Worm (Caenorhabditis elegans) whole organism, L1 larva: Measurements from ENCODE around the gene irk-1.

ENCODE experiments used
- dpl-1 ChIP-seq, 3 experiments: fragments of 150-350 bp in 2 of 3; sonication (generic microtip) in 1 of 3; optimal IDR thresholded peaks; 2 replicates each; lab custom pipeline; 2014 to 2017; ENCODE audit warnings: missing biosample characterization in 3 of 3, missing genetic modification characterization in 3 of 3, missing genetic modification reagents in 3 of 3
- elt-3 ChIP-seq, 6 experiments: fragments of 150-350 bp in 1 of 6; sonication (generic microtip); optimal IDR thresholded peaks; 2 replicates each; lab custom pipeline; 2017 to 2018; ENCODE audit warnings: missing biosample characterization in 6 of 6, missing genetic modification characterization in 6 of 6, inconsistent platforms in 1 of 6
- fkh-8 ChIP-seq: sonication (generic microtip); optimal IDR thresholded peaks from 2 replicates; lab custom pipeline; 2016; ENCODE audit warnings: mild to moderate bottlenecking, missing genetic modification characterization, missing compliant biosample characterization
- jun-1 ChIP-seq: fragments of 150-350 bp; optimal IDR thresholded peaks from 2 replicates; lab custom pipeline; 2014; ENCODE audit warnings: missing biosample characterization, missing genetic modification reagents, missing genetic modification characterization
- lin-15B ChIP-seq: fragments of 150-350 bp; sonication (generic microtip); optimal IDR thresholded peaks from 3 replicates; lab custom pipeline; 2014; ENCODE audit warnings: missing biosample characterization, missing genetic modification characterization
- lin-39 ChIP-seq: fragments of 150-350 bp; optimal IDR thresholded peaks from 2 replicates; lab custom pipeline; 2014; ENCODE audit warnings: missing biosample characterization, missing genetic modification reagents, missing genetic modification characterization
- nhr-237 ChIP-seq: fragments of 150-350 bp; optimal IDR thresholded peaks from 2 replicates; lab custom pipeline; 2014; ENCODE audit warnings: missing biosample characterization, missing genetic modification characterization
- nhr-77 ChIP-seq: fragments of 150-350 bp; optimal IDR thresholded peaks from 2 replicates; lab custom pipeline; 2014; ENCODE audit warnings: missing biosample characterization, missing genetic modification characterization
- tbx-2 ChIP-seq: sonication (generic microtip); optimal IDR thresholded peaks from 2 replicates; lab custom pipeline; 2016; ENCODE audit warnings: missing genetic modification characterization, missing compliant biosample characterization
- unc-62 ChIP-seq: fragments of 150-350 bp; optimal IDR thresholded peaks from 2 replicates; lab custom pipeline; 2014; ENCODE audit warnings: missing biosample characterization, missing genetic modification reagents, missing genetic modification characterization
- unc-86 ChIP-seq: sonication (generic microtip); optimal IDR thresholded peaks from 2 replicates; lab custom pipeline; 2016; ENCODE audit warnings: missing genetic modification characterization, missing compliant biosample characterization
- ztf-11 ChIP-seq, 2 experiments: sonication (generic microtip); optimal IDR thresholded peaks; 2 replicates each; lab custom pipeline; 2016 to 2017; ENCODE audit warnings: missing genetic modification characterization in 2 of 2, missing biosample characterization in 1 of 2, missing compliant biosample characterization in 1 of 2

ce11 chrX:6778014-6778413 is at the start of gene irk-1:
- no peak for TF ChIP-seq ztf-11 (tag; optimal IDR thresholded peaks at IDR 0.05; lab: Kevin White, UChicago)
- TF ChIP-seq nhr-237 = no peak
- no peak for TF ChIP-seq elt-3 (tag; optimal IDR thresholded peaks at IDR 0.05; lab: Kevin White, UChicago)
- no peak for TF ChIP-seq jun-1
- no peak for TF ChIP-seq dpl-1 (GFP tag; optimal IDR thresholded peaks at IDR 0.05; lab: Kevin White, UChicago)
- no peak for TF ChIP-seq unc-62 (GFP tag; lab: Kevin White, UChicago)
- no peak for TF ChIP-seq nhr-77 (tag; lab: Kevin White, UChicago)
- TF ChIP-seq lin-15B (tag; lab: Kevin White, UChicago) = no peak
- TF ChIP-seq unc-86 (tag; lab: Kevin White, UChicago) = no peak
- no peak for TF ChIP-seq fkh-8 (tag; lab: Kevin White, UChicago)
- TF ChIP-seq lin-39 (tag; lab: Kevin White, UChicago) = no peak
- TF ChIP-seq tbx-2 (tag; lab: Kevin White, UChicago) = no peak
